Fruit fly (Drosophila melanogaster): ENCODE results near the gene mRpL28.

mRpL28 gene

DNA sequence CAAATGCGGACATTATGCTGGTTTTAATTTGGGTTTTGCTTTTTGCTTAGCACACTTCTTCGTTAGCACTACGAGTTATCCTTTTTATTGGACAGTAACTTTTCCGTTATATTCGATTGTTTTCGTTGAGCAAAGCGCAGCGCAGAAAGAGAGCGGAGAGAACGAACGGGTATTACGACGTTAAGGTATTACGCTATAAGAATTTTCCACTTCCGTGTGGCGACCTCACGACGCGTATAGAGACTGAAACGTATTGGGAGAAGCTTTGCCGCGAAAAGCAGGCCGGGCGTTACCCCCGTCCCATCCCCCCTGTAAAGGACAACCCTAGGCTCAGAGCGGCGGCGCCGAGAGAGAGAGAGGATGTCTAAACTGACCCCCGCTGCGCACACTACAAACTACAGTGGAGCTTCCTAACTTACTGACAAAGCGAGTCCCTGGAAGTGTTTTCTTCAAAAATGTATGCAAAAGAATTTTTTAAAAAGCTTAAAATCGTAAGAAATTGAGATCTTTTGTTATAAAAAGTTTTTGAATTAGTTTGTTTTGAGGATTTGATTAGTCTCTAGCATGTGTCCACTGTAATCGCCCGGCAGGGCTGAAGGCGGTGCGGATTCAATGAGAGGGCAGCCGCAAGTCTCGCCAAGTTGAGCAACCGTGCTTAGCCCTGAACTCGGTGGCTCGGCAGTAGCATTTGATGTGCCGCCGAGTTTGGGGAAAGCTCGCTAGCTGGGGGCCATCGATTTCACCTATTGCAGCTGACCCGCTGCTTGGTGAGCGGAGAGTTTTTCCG lies 31.1 kb downstream of the mRpL28 start:
- TF ChIP-seq br (GFP tag; optimal IDR thresholded peaks at IDR 0.05): peak; percentile 93
- TF ChIP-seq foxo (GFP tag; optimal IDR thresholded peaks at IDR 0.05): peak; percentile 59 to 95
- peak; percentile 91 for TF ChIP-seq OdsH (GFP tag; optimal IDR thresholded peaks at IDR 0.05)
- no peak for TF ChIP-seq Abd-B (GFP tag; optimal IDR thresholded peaks at IDR 0.05)
- TF ChIP-seq Sp1 (GFP tag; optimal IDR thresholded peaks at IDR 0.05): peak; percentile 86
- peak; percentile 92 for TF ChIP-seq sv (GFP tag; optimal IDR thresholded peaks at IDR 0.05)
- no peak for TF ChIP-seq usp (GFP tag; optimal IDR thresholded peaks at IDR 0.05)
- TF ChIP-seq rgr (GFP tag; optimal IDR thresholded peaks at IDR 0.05): peak; percentile 92
- no peak for TF ChIP-seq jim (GFP tag; optimal IDR thresholded peaks at IDR 0.05)
- TF ChIP-seq Rel (GFP tag; optimal IDR thresholded peaks at IDR 0.05): peak; percentile 57
- peak; percentile 61 for TF ChIP-seq Rel (tag; optimal IDR thresholded peaks at IDR 0.05)
- TF ChIP-seq sage (GFP tag; optimal IDR thresholded peaks at IDR 0.05): peak; percentile 53
- peak; percentile 72 for TF ChIP-seq dmrt93B (GFP tag; optimal IDR thresholded peaks at IDR 0.05)
- no peak for TF ChIP-seq Hr78 (GFP tag; optimal IDR thresholded peaks at IDR 0.05)
- peak; percentile 87 for TF ChIP-seq woc (GFP tag; optimal IDR thresholded peaks at IDR 0.05)
- TF ChIP-seq dl (GFP tag; optimal IDR thresholded peaks at IDR 0.05; ENCODE audit: insufficient read depth in 1 of 2, partially characterized antibody in 2 of 2): no peak
- peak; percentile 64 for TF ChIP-seq CG9705 (GFP tag; optimal IDR thresholded peaks at IDR 0.05)
- peak; percentile 93 for TF ChIP-seq h (GFP tag; optimal IDR thresholded peaks at IDR 0.05)
- TF ChIP-seq CG32264 (GFP tag; optimal IDR thresholded peaks at IDR 0.05): peak; percentile 83
- peak; percentile 89 for TF ChIP-seq HLH106 (tag; optimal IDR thresholded peaks at IDR 0.05)
- TF ChIP-seq ey (GFP tag; optimal IDR thresholded peaks at IDR 0.05): peak; percentile 93
- TF ChIP-seq GATAd (GFP tag; optimal IDR thresholded peaks at IDR 0.05): peak; percentile 5
- peak; percentile 92 for TF ChIP-seq Hnf4 (GFP tag; optimal IDR thresholded peaks at IDR 0.05)
- peak; percentile 92 for TF ChIP-seq fru (GFP tag; optimal IDR thresholded peaks at IDR 0.05)
- TF ChIP-seq brk (GFP tag; optimal IDR thresholded peaks at IDR 0.05): peak; percentile 77
- peak; percentile 58 for TF ChIP-seq Mio (GFP tag; optimal IDR thresholded peaks at IDR 0.05)
- peak; percentile 83 for TF ChIP-seq psq (GFP tag; optimal IDR thresholded peaks at IDR 0.05)
- no peak for TF ChIP-seq Myc (optimal IDR thresholded peaks at IDR 0.05)
- peak; percentile 75 for TF ChIP-seq Jra (GFP tag; optimal IDR thresholded peaks at IDR 0.05)

DNA sequence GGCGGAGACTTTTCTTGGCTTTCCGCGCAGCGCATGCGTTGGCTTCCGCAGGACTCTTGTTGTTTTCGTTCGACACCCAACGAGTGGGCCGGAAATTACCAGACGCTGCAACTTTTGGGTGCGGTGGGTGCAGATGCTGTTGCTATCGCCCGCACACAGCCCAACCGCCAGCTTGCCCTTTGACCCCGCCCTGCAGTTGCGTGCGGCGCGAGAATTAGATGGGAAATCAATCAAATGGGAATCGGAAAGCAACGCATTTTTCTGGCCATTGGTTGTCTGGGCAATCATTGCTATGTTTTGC lies 31.6 kb downstream of the mRpL28 start:
- TF ChIP-seq br (GFP tag; optimal IDR thresholded peaks at IDR 0.05) (no peak), N (GFP tag; optimal IDR thresholded peaks at IDR 0.05) (no peak), Abd-B (GFP tag; optimal IDR thresholded peaks at IDR 0.05) (no peak), Dif (GFP tag; optimal IDR thresholded peaks at IDR 0.05; ENCODE audit: partially characterized antibody) (peak; percentile 21), Hr83 (GFP tag; optimal IDR thresholded peaks at IDR 0.05; ENCODE audit: poor library complexity, severe bottlenecking) (no peak)

DNA sequence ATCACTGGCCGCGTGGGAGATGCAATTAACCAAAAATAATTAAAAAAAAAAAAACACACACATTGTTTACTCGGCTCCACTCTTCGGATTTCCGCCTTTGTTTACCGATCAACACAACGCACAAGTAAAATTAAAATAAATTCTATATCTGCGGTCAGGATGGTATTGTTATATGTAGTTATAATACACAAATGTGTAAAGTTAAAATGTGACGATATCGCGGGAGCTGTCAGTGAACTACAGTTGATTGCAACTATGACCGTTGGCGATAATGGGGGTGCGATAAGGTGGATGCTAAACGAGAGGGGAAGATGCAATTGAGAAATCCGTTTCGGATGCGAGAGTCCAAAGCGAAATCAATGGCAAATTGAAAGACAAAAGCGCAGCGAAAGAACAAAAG lies 32.5 kb downstream of the mRpL28 start:
- no peak for TF ChIP-seq Hr83 (GFP tag; optimal IDR thresholded peaks at IDR 0.05; ENCODE audit: poor library complexity, severe bottlenecking)
- TF ChIP-seq Abd-B (GFP tag; optimal IDR thresholded peaks at IDR 0.05): no peak
- no peak for TF ChIP-seq N (GFP tag; optimal IDR thresholded peaks at IDR 0.05)
- no peak for TF ChIP-seq lola (GFP tag; optimal IDR thresholded peaks at IDR 0.05)
- no peak for TF ChIP-seq foxo (GFP tag; optimal IDR thresholded peaks at IDR 0.05)
- no peak for TF ChIP-seq Hnf4 (GFP tag; optimal IDR thresholded peaks at IDR 0.05)

DNA sequence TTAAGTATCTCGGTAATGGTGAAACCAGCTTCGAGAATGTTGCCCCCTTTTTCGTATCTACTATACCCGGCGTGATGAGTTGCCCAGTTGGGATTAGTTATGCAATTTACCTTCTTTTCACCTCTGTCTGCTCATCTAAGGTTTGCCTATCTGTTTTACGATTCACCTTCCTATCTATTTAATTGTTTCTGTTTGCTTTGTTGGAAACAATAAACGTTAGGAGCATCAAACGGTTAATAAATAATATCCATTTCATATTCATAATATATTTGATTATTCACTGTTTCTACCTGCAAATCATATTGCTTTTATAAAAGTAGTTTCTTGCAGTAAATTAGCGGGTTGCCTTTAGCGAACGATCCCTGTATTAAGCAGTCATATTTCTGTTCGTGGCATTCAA lies 33.5 kb downstream of the mRpL28 start:
- TF ChIP-seq foxo (GFP tag; optimal IDR thresholded peaks at IDR 0.05) (peak in 1 of 2 experiments; percentile 6), rgr (GFP tag; optimal IDR thresholded peaks at IDR 0.05) (peak; percentile 9), fru (GFP tag; optimal IDR thresholded peaks at IDR 0.05) (no peak), Rel (GFP tag; optimal IDR thresholded peaks at IDR 0.05) (no peak), Rel (tag; optimal IDR thresholded peaks at IDR 0.05) (peak; percentile 15), br (GFP tag; optimal IDR thresholded peaks at IDR 0.05) (peak; percentile 17), OdsH (GFP tag; optimal IDR thresholded peaks at IDR 0.05) (peak; percentile 16)
